Fruit fly (Drosophila melanogaster) whole organism, pupa: ENCODE data around the gene CG5455.

Source experiments
- CG10348 ChIP-seq: fragments of 200-800 bp; sonication (Bioruptor generic); IDR thresholded peaks from 2 replicates; pipeline ENCODE4 v1.3.6; 2022; ENCODE audit warnings: missing biosample characterization, missing genetic modification characterization
- CG12605 ChIP-seq: fragments of 200-800 bp; sonication (Bioruptor generic); IDR thresholded peaks from 2 replicates; pipeline ENCODE4 v1.3.6; 2022; ENCODE audit warnings: missing biosample characterization, missing genetic modification characterization
- CG13204 ChIP-seq: fragments of 200-800 bp; sonication (Bioruptor generic); optimal IDR thresholded peaks from 2 replicates; lab custom pipeline; 2018; ENCODE audit warnings: missing biosample characterization, mild to moderate bottlenecking, missing genetic modification characterization, moderate library complexity
- CG14655 ChIP-seq: fragments of 200-800 bp; sonication (Bioruptor generic); optimal IDR thresholded peaks from 3 replicates; lab custom pipeline; 2017; ENCODE audit warnings: mild to moderate bottlenecking, missing biosample characterization, missing genetic modification reagents, missing genetic modification characterization
- CG15710 ChIP-seq: fragments of 200-800 bp; sonication (Bioruptor generic); optimal IDR thresholded peaks from 2 replicates; lab custom pipeline; 2018; ENCODE audit warnings: missing biosample characterization, mild to moderate bottlenecking, missing genetic modification characterization, moderate library complexity
- CG17806 ChIP-seq: fragments of 200-800 bp; sonication (Bioruptor generic); optimal IDR thresholded peaks from 2 replicates; lab custom pipeline; 2018; ENCODE audit warnings: missing biosample characterization, mild to moderate bottlenecking, missing genetic modification characterization, moderate library complexity
- CG32121 ChIP-seq: fragments of 200-800 bp; sonication (Bioruptor generic); IDR thresholded peaks from 2 replicates; pipeline ENCODE4 v1.3.6; 2022; ENCODE audit warnings: missing biosample characterization, missing genetic modification characterization
- CG34367 ChIP-seq: fragments of 200-800 bp; sonication (Bioruptor generic); optimal IDR thresholded peaks from 2 replicates; lab custom pipeline; 2018; ENCODE audit warnings: missing biosample characterization, mild to moderate bottlenecking, missing genetic modification characterization
- CG4496 ChIP-seq: fragments of 200-800 bp; sonication (Bioruptor generic); IDR thresholded peaks from 3 replicates; pipeline ENCODE4 v1.3.6; 2022; ENCODE audit warnings: missing biosample characterization, missing genetic modification characterization
- CG8159 ChIP-seq: fragments of 200-800 bp; sonication (Bioruptor generic); optimal IDR thresholded peaks from 3 replicates; lab custom pipeline; 2018; ENCODE audit warnings: missing biosample characterization, mild to moderate bottlenecking, missing genetic modification characterization, moderate library complexity
- CG8301 ChIP-seq: fragments of 200-800 bp; sonication (Bioruptor generic); optimal IDR thresholded peaks from 2 replicates; lab custom pipeline; 2018; ENCODE audit warnings: missing biosample characterization, mild to moderate bottlenecking, missing genetic modification characterization
- CG9948 ChIP-seq: fragments of 200-800 bp; sonication (Bioruptor generic); optimal IDR thresholded peaks from 2 replicates; lab custom pipeline; 2018; ENCODE audit warnings: missing biosample characterization, mild to moderate bottlenecking, missing genetic modification characterization, moderate library complexity
- D1 ChIP-seq: fragments of 200-800 bp; sonication (Bioruptor generic); optimal IDR thresholded peaks from 2 replicates; lab custom pipeline; 2018; ENCODE audit warnings: missing biosample characterization, mild to moderate bottlenecking, missing genetic modification characterization, moderate library complexity
- EcR ChIP-seq: fragments of 200-800 bp; sonication (Bioruptor generic); optimal IDR thresholded peaks from 3 replicates; lab custom pipeline; 2019; ENCODE audit warnings: missing biosample characterization, missing genetic modification characterization, mild to moderate bottlenecking, moderate library complexity, missing genetic modification reagents
- Ets98B ChIP-seq: fragments of 200-800 bp; sonication (Bioruptor generic); IDR thresholded peaks from 2 replicates; pipeline ENCODE4 v1.3.6; 2022; ENCODE audit warnings: missing biosample characterization, missing genetic modification characterization
- Pif1A ChIP-seq: fragments of 200-800 bp; sonication (Bioruptor generic); optimal IDR thresholded peaks from 3 replicates; lab custom pipeline; 2016; ENCODE audit warnings: missing biosample characterization, missing genetic modification characterization
- Pif1B ChIP-seq: fragments of 200-800 bp; sonication (Bioruptor generic); optimal IDR thresholded peaks from 3 replicates; lab custom pipeline; 2016; ENCODE audit warnings: missing biosample characterization, missing genetic modification characterization
- Snoo ChIP-seq: fragments of 200-800 bp; sonication (Bioruptor generic); optimal IDR thresholded peaks from 3 replicates; lab custom pipeline; 2017; ENCODE audit warnings: missing biosample characterization, mild to moderate bottlenecking, missing genetic modification characterization, inconsistent platforms
- fd96Ca ChIP-seq: fragments of 200-800 bp; sonication (Bioruptor generic); IDR thresholded peaks from 3 replicates; pipeline ENCODE4 v1.3.6; 2022; ENCODE audit warnings: missing biosample characterization, missing genetic modification characterization
- gl ChIP-seq: fragments of 200-800 bp; sonication (Bioruptor generic); optimal IDR thresholded peaks from 2 replicates; lab custom pipeline; 2018; ENCODE audit warnings: missing biosample characterization, mild to moderate bottlenecking, missing genetic modification characterization
- rn ChIP-seq: fragments of 200-800 bp; sonication (Bioruptor generic); IDR thresholded peaks from 2 replicates; pipeline ENCODE4 v1.3.6; 2022; ENCODE audit warnings: missing biosample characterization, missing genetic modification characterization

CG5455 gene

dm6 chr3R:26440455-26441196 lies 20.7 kb upstream of the CG5455 start, which contains the start of gene tx:
TSS of gene tx (plus strand) at chr3R:26440778.
- TF ChIP-seq CG15710 (tag; lab: Kevin White, UChicago) (no peak), Ets98B (GFP tag; lab: Robert Waterston, UW) (peak; percentile 9; the same call in 1 of the 2 replicates), CG12605 (GFP tag; lab: Robert Waterston, UW) (peak; percentile 10; the same call in 1 of the 2 replicates), CG34367 (no peak), CG13204 (peak; percentile 56), CG32121 (GFP tag; lab: Robert Waterston, UW) (0 out of 2 replicates have a peak, but pooled peaks have one; percentile 38), CG4496 (GFP tag; lab: Robert Waterston, UW) (0 out of 3 replicates have a peak, but pooled peaks have one; percentile 7)
- TF ChIP-seq, all 21 proteins: peak for 5

DNA sequence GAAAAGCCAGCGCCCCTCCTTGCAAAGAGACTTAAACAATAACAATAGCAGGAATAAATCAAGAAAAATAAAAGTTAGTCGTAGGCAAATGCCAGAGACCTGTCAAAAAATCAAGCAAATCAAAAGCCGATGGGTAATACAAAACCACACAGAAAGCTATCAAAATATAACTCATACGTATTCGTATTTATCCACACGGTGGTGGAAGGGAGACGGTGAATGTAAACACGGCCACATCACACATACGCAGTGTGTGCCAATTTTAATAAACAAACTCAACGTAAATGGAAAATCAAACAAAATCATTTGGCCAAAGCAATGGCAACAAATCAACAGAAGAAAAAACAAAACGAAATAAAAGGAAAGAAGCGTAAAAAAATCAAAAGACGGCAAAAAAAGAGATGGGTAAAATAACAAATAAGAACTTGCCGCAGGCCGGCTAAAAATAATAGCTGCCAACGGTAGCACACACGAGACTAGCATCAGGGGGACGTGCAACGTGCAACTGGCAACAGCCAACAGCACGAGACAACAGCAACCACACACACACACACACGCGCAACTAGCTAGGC lies 18.6 kb upstream of the CG5455 start:
- TF ChIP-seq fd96Ca (GFP tag; lab: Robert Waterston, UW) (peak; percentile 57; the same call in 2 of the 3 replicates), CG14655 (GFP tag; lab: Kevin White, UChicago) (peak; percentile 51), Snoo (tag; lab: Kevin White, UChicago) (no peak), Pif1A (no peak), rn (peak; percentile 40), CG12605 (GFP tag; lab: Robert Waterston, UW) (peak; percentile 57; the same call in 1 of the 2 replicates), D1 (tag; lab: Kevin White, UChicago) (no peak), CG13204 (no peak), Pif1B (GFP tag; lab: Kevin White, UChicago) (no peak), CG8301 (tag; lab: Kevin White, UChicago) (peak; percentile 46), CG34367 (no peak), CG32121 (GFP tag; lab: Robert Waterston, UW) (peak; percentile 62), CG4496 (GFP tag; lab: Robert Waterston, UW) (peak; percentile 66; the same call in 2 of the 3 replicates), gl (tag; lab: Kevin White, UChicago) (peak; percentile 2), EcR (GFP tag; lab: Kevin White, UChicago) (no peak), Ets98B (GFP tag; lab: Robert Waterston, UW) (peak; percentile 70)

DNA sequence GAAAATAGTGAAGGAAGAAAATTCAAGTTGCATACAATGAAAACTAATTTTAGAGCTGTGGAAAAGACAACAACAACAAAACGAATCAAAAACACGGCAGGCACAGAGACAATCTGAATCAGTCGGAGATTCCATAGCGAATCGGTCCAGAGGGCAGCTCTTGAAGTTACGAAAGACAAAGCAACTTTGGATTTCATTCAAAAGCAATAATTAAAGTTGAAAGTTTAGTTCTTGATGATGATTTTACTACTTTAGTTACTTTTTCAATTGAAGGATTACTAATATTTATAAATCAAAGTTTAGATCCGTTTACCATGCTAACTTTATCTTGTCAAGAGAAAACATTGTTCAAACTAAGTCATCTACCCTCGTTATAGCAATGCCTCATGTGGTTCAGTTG lies 18.0 kb upstream of the CG5455 start:
- no peak for TF ChIP-seq Pif1A
- TF ChIP-seq CG4496 (GFP tag; lab: Robert Waterston, UW): 0 out of 3 replicates have a peak, but pooled peaks have one; percentile 42
- no peak for TF ChIP-seq Snoo (tag; lab: Kevin White, UChicago)
- TF ChIP-seq CG14655 (GFP tag; lab: Kevin White, UChicago): peak; percentile 41
- peak; percentile 4 for TF ChIP-seq CG8159 (tag; lab: Kevin White, UChicago)
- no peak for TF ChIP-seq CG34367
- TF ChIP-seq gl (tag; lab: Kevin White, UChicago): no peak
- TF ChIP-seq CG12605 (GFP tag; lab: Robert Waterston, UW): no peak
- peak; percentile 25 for TF ChIP-seq CG8301 (tag; lab: Kevin White, UChicago)

DNA sequence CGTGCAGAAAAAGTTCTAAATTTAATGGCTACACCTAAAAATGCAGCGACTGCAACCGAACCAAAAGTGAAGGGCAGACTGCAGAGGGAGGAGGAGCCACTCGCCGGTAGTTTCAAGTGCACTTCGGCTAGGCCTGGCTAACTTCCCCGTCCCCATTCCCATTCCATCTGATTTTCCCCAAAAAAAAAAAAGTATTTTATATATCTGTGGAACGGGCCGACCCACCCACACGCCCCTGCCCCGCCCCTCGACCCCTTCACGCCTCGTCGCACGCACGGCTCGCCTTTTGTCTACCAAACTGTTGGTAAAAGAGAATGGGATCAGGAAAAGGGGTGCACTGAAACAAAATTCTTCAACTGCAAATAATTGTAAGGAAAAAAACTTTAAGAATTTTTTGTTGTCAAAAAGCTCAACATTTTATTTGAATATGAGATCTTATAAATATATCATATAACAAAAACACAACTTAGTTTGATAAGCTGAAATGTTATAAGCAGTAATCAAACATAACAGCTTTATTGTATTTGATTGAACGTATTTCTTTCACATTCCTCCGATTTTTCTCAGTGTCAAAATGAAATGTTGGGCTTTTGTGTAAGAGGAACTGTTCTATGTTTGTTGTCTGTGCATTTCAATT lies 17.3 kb upstream of the CG5455 start:
- TF ChIP-seq CG13204 (no peak), CG34367 (no peak), CG15710 (tag; lab: Kevin White, UChicago) (no peak), CG10348 (GFP tag; lab: Robert Waterston, UW) (no peak), Ets98B (GFP tag; lab: Robert Waterston, UW) (peak; percentile 53; the same call in 1 of the 2 replicates), CG14655 (GFP tag; lab: Kevin White, UChicago) (peak; percentile 87), CG17806 (tag; lab: Kevin White, UChicago) (peak; percentile 53), gl (tag; lab: Kevin White, UChicago) (no peak), Pif1B (GFP tag; lab: Kevin White, UChicago) (no peak), CG32121 (GFP tag; lab: Robert Waterston, UW) (peak; percentile 40; the same call in 1 of the 2 replicates), fd96Ca (GFP tag; lab: Robert Waterston, UW) (peak; percentile 38; the same call in 1 of the 3 replicates), EcR (GFP tag; lab: Kevin White, UChicago) (no peak), CG8159 (tag; lab: Kevin White, UChicago) (peak; percentile 54), CG4496 (GFP tag; lab: Robert Waterston, UW) (0 out of 3 replicates have a peak, but pooled peaks have one; percentile 17), rn (no peak), Snoo (tag; lab: Kevin White, UChicago) (no peak), CG12605 (GFP tag; lab: Robert Waterston, UW) (no peak), CG8301 (tag; lab: Kevin White, UChicago) (peak; percentile 85), Pif1A (peak; percentile 43), CG9948 (peak; percentile 48), D1 (tag; lab: Kevin White, UChicago) (no peak)
- TF ChIP-seq, all 21 proteins: peak for 10

dm6 chr3R:26448779-26449178 lies 12.5 kb upstream of the CG5455 start, which contains the start of gene Hex-t1:
TSS of gene Hex-t1 (plus strand) at chr3R:26449079.
- TF ChIP-seq Pif1A (no peak), fd96Ca (GFP tag; lab: Robert Waterston, UW) (no peak), CG12605 (GFP tag; lab: Robert Waterston, UW) (no peak), Ets98B (GFP tag; lab: Robert Waterston, UW) (no peak), CG4496 (GFP tag; lab: Robert Waterston, UW) (no peak), CG34367 (no peak), Snoo (tag; lab: Kevin White, UChicago) (no peak), CG10348 (GFP tag; lab: Robert Waterston, UW) (no peak), CG17806 (tag; lab: Kevin White, UChicago) (no peak), CG32121 (GFP tag; lab: Robert Waterston, UW) (no peak), CG14655 (GFP tag; lab: Kevin White, UChicago) (no peak), CG8301 (tag; lab: Kevin White, UChicago) (no peak), Pif1B (GFP tag; lab: Kevin White, UChicago) (no peak), CG8159 (tag; lab: Kevin White, UChicago) (no peak), D1 (tag; lab: Kevin White, UChicago) (no peak), CG15710 (tag; lab: Kevin White, UChicago) (no peak)
